Worm (Caenorhabditis elegans) whole organism, mixed stage, embryonic: ENCODE measurements around the gene nlp-27.

Source experiments
- ceh-43 ChIP-seq: fragments of 200-800 bp; sonication (Bioruptor generic); optimal IDR thresholded peaks from 2 replicates; lab custom pipeline; 2018; ENCODE audit warnings: mild to moderate bottlenecking, missing genetic modification characterization, moderate library complexity, missing compliant biosample characterization
- cnd-1 ChIP-seq: fragments of 200-800 bp; sonication (Bioruptor generic); optimal IDR thresholded peaks from 2 replicates; lab custom pipeline; 2018; ENCODE audit warnings: mild to moderate bottlenecking, missing genetic modification characterization, missing compliant biosample characterization
- lin-32 ChIP-seq: fragments of 200-800 bp; sonication (Bioruptor generic); optimal IDR thresholded peaks from 2 replicates; lab custom pipeline; 2018; ENCODE audit warnings: mild to moderate bottlenecking, missing genetic modification characterization, missing compliant biosample characterization
- mab-5 ChIP-seq: fragments of 150-350 bp; optimal IDR thresholded peaks from 2 replicates; lab custom pipeline; 2014; ENCODE audit warnings: missing biosample characterization, missing genetic modification characterization
- mep-1 ChIP-seq: fragments of 150-350 bp; optimal IDR thresholded peaks from 2 replicates; lab custom pipeline; 2017; ENCODE audit warnings: missing biosample characterization, missing genetic modification reagents, missing genetic modification characterization, inconsistent platforms
- mls-2 ChIP-seq: sonication (generic microtip); optimal IDR thresholded peaks from 2 replicates; lab custom pipeline; 2016; ENCODE audit warnings: mild to moderate bottlenecking, missing genetic modification characterization, moderate library complexity, missing compliant biosample characterization
- nhr-2 ChIP-seq: fragments of 150-350 bp; optimal IDR thresholded peaks from 2 replicates; lab custom pipeline; 2014; ENCODE audit warnings: missing biosample characterization, missing genetic modification characterization
- nhr-237 ChIP-seq: fragments of 150-350 bp; optimal IDR thresholded peaks from 2 replicates; lab custom pipeline; 2014; ENCODE audit warnings: missing biosample characterization, missing genetic modification characterization
- nhr-28 ChIP-seq: fragments of 150-350 bp; optimal IDR thresholded peaks from 2 replicates; lab custom pipeline; 2014; ENCODE audit warnings: missing biosample characterization, missing genetic modification characterization
- pha-4 ChIP-seq: fragments of 150-350 bp; optimal IDR thresholded peaks from 2 replicates; lab custom pipeline; 2018; ENCODE audit warnings: missing biosample characterization, missing genetic modification reagents, missing genetic modification characterization
- sptf-1 ChIP-seq: sonication (generic microtip); optimal IDR thresholded peaks from 2 replicates; lab custom pipeline; 2017; ENCODE audit warnings: mild to moderate bottlenecking, missing genetic modification characterization, moderate library complexity, missing compliant biosample characterization
- unc-39 ChIP-seq: fragments of 150-350 bp; optimal IDR thresholded peaks from 2 replicates; lab custom pipeline; 2014; ENCODE audit warnings: missing biosample characterization, missing genetic modification characterization
- unc-62 ChIP-seq: fragments of 150-350 bp; optimal IDR thresholded peaks from 2 replicates; lab custom pipeline; 2014; ENCODE audit warnings: missing biosample characterization, missing genetic modification reagents, missing genetic modification characterization

DNA sequence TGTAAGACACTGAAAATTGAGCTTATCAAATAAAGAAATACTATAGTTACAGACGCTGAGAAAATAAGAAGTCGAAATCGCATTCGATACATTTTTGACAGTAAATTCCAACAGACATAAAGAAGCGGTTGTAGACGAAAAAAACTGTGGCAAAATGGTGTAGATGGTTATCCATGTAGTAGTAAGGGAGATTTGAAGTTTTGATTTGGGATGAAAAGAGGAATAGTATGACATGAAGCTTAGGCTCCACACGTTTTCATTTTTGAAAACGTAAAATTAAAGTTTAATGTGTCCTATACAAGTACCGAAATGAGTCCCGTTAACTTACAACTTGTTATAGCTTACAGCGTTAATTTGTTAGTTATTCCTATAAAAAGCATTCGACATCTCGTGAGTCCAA is 4.9 kb downstream of the nlp-27 start, which contains the start of gene K09D9.9:
- TF ChIP-seq sptf-1 (no peak), unc-62 (GFP tag; lab: Kevin White, UChicago) (no peak), unc-39 (tag; lab: Kevin White, UChicago) (no peak), nhr-2 (tag; lab: Kevin White, UChicago) (no peak), mep-1 (tag; lab: Kevin White, UChicago) (no peak), mls-2 (no peak), mab-5 (tag; lab: Kevin White, UChicago) (no peak), pha-4 (tag; lab: Kevin White, UChicago) (no peak), lin-32 (GFP tag; lab: Kevin White, UChicago) (no peak), cnd-1 (tag; lab: Kevin White, UChicago) (no peak), nhr-28 (no peak), ceh-43 (GFP tag; lab: Kevin White, UChicago) (no peak), nhr-237 (tag; lab: Kevin White, UChicago) (no peak)
